Worm (Caenorhabditis elegans) whole organism, mixed stage, embryonic: ENCODE measurements around the gene B0507.7.
"Not testable (repeated sequence)": the region's sequence is repeated elsewhere in the genome, so short reads cannot be mapped to it uniquely, and the experiment has no call there.

Experiments
- ceh-39 ChIP-seq: fragments of 150-350 bp; optimal IDR thresholded peaks from 2 replicates; lab custom pipeline; 2014; ENCODE audit warnings: missing biosample characterization, missing genetic modification characterization
- ceh-83 ChIP-seq: fragments of 200-800 bp; sonication (Bioruptor generic); optimal IDR thresholded peaks from 2 replicates; lab custom pipeline; 2018; ENCODE audit warnings: mild to moderate bottlenecking, missing genetic modification characterization, missing compliant biosample characterization
- elt-3 ChIP-seq: fragments of 150-350 bp; optimal IDR thresholded peaks from 2 replicates; lab custom pipeline; 2014; ENCODE audit warnings: missing biosample characterization, missing genetic modification characterization
- ham-2 ChIP-seq: fragments of 200-800 bp; sonication (Bioruptor generic); optimal IDR thresholded peaks from 2 replicates; lab custom pipeline; 2018; ENCODE audit warnings: mild to moderate bottlenecking, missing genetic modification characterization, missing compliant biosample characterization
- mab-5 ChIP-seq: fragments of 150-350 bp; optimal IDR thresholded peaks from 2 replicates; lab custom pipeline; 2014; ENCODE audit warnings: missing biosample characterization, missing genetic modification characterization
- mep-1 ChIP-seq: fragments of 150-350 bp; optimal IDR thresholded peaks from 2 replicates; lab custom pipeline; 2017; ENCODE audit warnings: missing biosample characterization, missing genetic modification reagents, missing genetic modification characterization, inconsistent platforms
- mls-2 ChIP-seq: sonication (generic microtip); optimal IDR thresholded peaks from 2 replicates; lab custom pipeline; 2016; ENCODE audit warnings: mild to moderate bottlenecking, missing genetic modification characterization, moderate library complexity, missing compliant biosample characterization
- nhr-12 ChIP-seq: fragments of 150-350 bp; optimal IDR thresholded peaks from 2 replicates; lab custom pipeline; 2014; ENCODE audit warnings: missing biosample characterization, missing genetic modification characterization
- nhr-237 ChIP-seq: fragments of 150-350 bp; optimal IDR thresholded peaks from 2 replicates; lab custom pipeline; 2014; ENCODE audit warnings: missing biosample characterization, missing genetic modification characterization
- nhr-28 ChIP-seq: fragments of 150-350 bp; optimal IDR thresholded peaks from 2 replicates; lab custom pipeline; 2014; ENCODE audit warnings: missing biosample characterization, missing genetic modification characterization
- nhr-76 ChIP-seq: sonication (generic microtip); optimal IDR thresholded peaks from 2 replicates; lab custom pipeline; 2017; ENCODE audit warnings: missing biosample characterization, missing genetic modification characterization
- sem-2 ChIP-seq: fragments of 200-800 bp; sonication (Bioruptor generic); optimal IDR thresholded peaks from 2 replicates; lab custom pipeline; 2018; ENCODE audit warnings: mild to moderate bottlenecking, missing genetic modification characterization, missing compliant biosample characterization
- snpc-4 ChIP-seq: fragments of 150-350 bp; optimal IDR thresholded peaks from 2 replicates; lab custom pipeline; 2014; ENCODE audit warnings: missing biosample characterization, missing genetic modification characterization
- unc-62 ChIP-seq: fragments of 150-350 bp; optimal IDR thresholded peaks from 2 replicates; lab custom pipeline; 2014; ENCODE audit warnings: missing biosample characterization, missing genetic modification reagents, missing genetic modification characterization

ce11 chrV:8722160-8722559, 36.4 kb downstream of the B0507.7 start, which contains the start of gene ZC196.8:
- not testable (repeated sequence) for TF ChIP-seq unc-62; ceh-39; nhr-237 (tag; lab: Kevin White, UChicago); snpc-4 (tag; lab: Kevin White, UChicago); nhr-12 (tag; lab: Kevin White, UChicago); mls-2 (tag; lab: Kevin White, UChicago); sem-2 (GFP tag; lab: Kevin White, UChicago); mep-1 (tag; lab: Kevin White, UChicago); ham-2 (GFP tag; lab: Kevin White, UChicago); nhr-76; mab-5 (tag; lab: Kevin White, UChicago); nhr-28 (tag; lab: Kevin White, UChicago); ceh-83; elt-3 (tag; lab: Kevin White, UChicago)
